Worm (Caenorhabditis elegans) whole organism, midembryonic: ENCODE results near the gene cox-17.

ENCODE experiments used
- T22C8.4 ChIP-seq: fragments of 200-800 bp; sonication (Bioruptor generic); IDR thresholded peaks from 2 replicates; pipeline ENCODE4 v1.3.6; 2022; ENCODE audit warnings: missing genetic modification characterization, missing compliant biosample characterization
- cog-1 ChIP-seq: sonication (generic microtip); optimal IDR thresholded peaks from 2 replicates; lab custom pipeline; 2016; ENCODE audit warnings: missing genetic modification characterization, missing compliant biosample characterization
- flt-1 ChIP-seq: fragments of 200-800 bp; sonication (Bioruptor generic); IDR thresholded peaks from 2 replicates; pipeline ENCODE4 v1.3.6; 2022; ENCODE audit warnings: missing genetic modification characterization, missing compliant biosample characterization
- med-1 ChIP-seq: sonication (generic microtip); optimal IDR thresholded peaks from 2 replicates; lab custom pipeline; 2017; ENCODE audit warnings: missing genetic modification characterization, mild to moderate bottlenecking, missing compliant biosample characterization, antibody characterized with exemption, missing genetic modification reagents; ENCODE audit not compliant: insufficient read depth
- ztf-23 ChIP-seq: fragments of 200-800 bp; sonication (Bioruptor generic); IDR thresholded peaks from 2 replicates; pipeline ENCODE4 v1.3.6; 2022; ENCODE audit warnings: missing genetic modification reagents, missing genetic modification characterization, missing compliant biosample characterization
- ztf-29 ChIP-seq: fragments of 200-800 bp; sonication (Bioruptor generic); IDR thresholded peaks from 2 replicates; pipeline ENCODE4 v1.3.6; 2022; ENCODE audit warnings: missing genetic modification reagents, missing genetic modification characterization, missing compliant biosample characterization

DNA sequence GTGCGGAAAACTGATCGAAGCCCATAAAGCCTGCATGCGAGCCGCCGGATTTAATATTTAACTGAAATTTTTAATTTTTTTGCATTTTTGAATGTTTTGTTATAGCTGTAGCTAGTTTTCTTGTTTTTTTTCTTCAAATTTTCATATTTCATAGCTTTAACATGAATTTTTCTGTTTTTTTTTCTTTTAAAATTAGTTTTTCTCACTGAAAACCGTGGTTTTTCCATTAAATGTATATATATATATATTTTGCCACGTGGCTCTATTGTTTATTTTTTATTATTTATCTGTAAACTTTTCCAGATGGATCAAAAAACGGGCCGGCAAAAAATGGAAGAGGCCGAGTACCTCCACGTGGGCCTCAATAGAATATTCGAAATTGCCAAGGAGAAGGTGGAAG, 1.0 kb downstream of the cox-17 start, which contains the start of gene sec-20:
- TF ChIP-seq T22C8.4 (GFP tag; lab: Robert Waterston, UW) = no peak
- no peak for TF ChIP-seq flt-1 (GFP tag; lab: Robert Waterston, UW)
- no peak for TF ChIP-seq cog-1 (tag; lab: Kevin White, UChicago)
- TF ChIP-seq med-1 = no peak
- TF ChIP-seq ztf-23 (GFP tag; lab: Robert Waterston, UW) = no peak
- no peak for TF ChIP-seq ztf-29 (GFP tag; lab: Robert Waterston, UW)
